Fruit fly (Drosophila melanogaster) whole organism: ENCODE results near the gene Spt3.

Experiments used
- CG8478 ChIP-seq: fragments of >200 bp; optimal IDR thresholded peaks from 2 replicates; lab custom pipeline; 2018; ENCODE audit warnings: inconsistent platforms
- Dll ChIP-seq: fragments of >200 bp; optimal IDR thresholded peaks from 2 replicates; lab custom pipeline; 2017
- EcR ChIP-seq, 2 experiments: fragments of >200 bp; optimal IDR thresholded peaks; 2 replicates each; lab custom pipeline; 2017; ENCODE audit warnings: missing biosample characterization in 2 of 2, missing genetic modification characterization in 2 of 2, missing genetic modification reagents in 2 of 2
- pan ChIP-seq: fragments of >200 bp; optimal IDR thresholded peaks from 2 replicates; lab custom pipeline; 2017
- psq ChIP-seq: fragments of >200 bp; optimal IDR thresholded peaks from 2 replicates; lab custom pipeline; 2017
- usp ChIP-seq: fragments of >200 bp; optimal IDR thresholded peaks from 2 replicates; lab custom pipeline; 2017; ENCODE audit warnings: missing biosample characterization, missing genetic modification characterization, mixed read lengths

Spt3 gene

DNA sequence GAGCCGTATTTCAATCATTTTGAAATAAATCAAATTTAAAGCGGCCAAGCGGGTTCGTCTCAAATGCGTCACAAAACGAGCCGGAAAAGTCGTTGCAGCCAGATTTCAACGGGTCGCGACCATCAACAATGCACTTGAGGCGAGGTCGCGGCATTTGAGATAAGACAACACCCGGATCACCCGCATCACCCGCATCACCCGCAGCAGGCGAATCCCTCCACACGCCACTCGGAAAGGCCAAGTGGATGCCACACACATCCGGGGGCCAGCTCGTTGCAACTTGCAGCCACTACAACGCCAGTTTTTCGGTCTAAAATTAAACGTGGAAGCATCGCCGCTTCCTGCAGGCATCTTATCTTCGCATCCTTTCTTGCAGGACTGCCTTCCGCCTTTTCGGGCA lies 10.5 kb upstream of the Spt3 start:
- TF ChIP-seq psq (no peak), usp (no peak), CG8478 (lab: Kevin White, UChicago) (no peak), EcR (GFP tag; optimal IDR thresholded peaks at IDR 0.05; lab: Kevin White, UChicago) (no peak), pan (lab: Kevin White, UChicago) (no peak), Dll (lab: Kevin White, UChicago) (no peak)

DNA sequence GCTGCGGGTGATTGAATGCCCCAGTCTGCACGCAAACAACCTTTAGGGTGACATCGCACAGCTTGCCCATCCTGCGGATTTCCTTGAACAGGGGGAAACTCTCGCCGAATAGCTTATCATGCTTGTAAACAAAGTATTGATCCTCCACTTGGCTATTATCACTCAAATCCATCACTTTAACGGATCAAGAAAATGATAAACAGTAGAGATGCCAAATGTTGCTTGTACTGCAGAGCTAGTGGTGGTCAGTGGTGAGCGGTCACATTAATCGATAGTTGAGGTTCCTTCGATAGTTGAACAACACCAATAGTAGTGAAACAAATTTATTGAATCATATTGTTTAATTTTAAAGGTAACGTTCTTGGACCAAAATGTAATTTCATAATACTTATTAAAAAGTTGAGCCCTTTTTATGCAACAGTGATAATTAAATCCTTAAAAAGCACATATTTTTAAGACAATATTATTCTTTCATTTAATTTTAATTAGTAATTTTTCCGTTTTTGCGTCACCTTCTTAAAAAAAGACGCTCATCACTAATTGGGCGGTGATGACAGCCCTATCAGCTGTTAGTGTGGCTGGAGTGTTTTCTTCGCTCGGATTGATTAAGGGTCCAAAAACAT lies 6.6 kb upstream of the Spt3 start, which contains the start of the genes KLHL18 and GCC185:
KLHL18 (minus strand) TSS at position 233 of the 623 bp plus-strand sequence.
GCC185 (plus strand) TSS at position 571 of the 623 bp plus-strand sequence.
- TF ChIP-seq pan (lab: Kevin White, UChicago): no peak
- no peak for TF ChIP-seq EcR (GFP tag; optimal IDR thresholded peaks at IDR 0.05; lab: Kevin White, UChicago)
- TF ChIP-seq usp: no peak
- no peak for TF ChIP-seq Dll (lab: Kevin White, UChicago)
- TF ChIP-seq CG8478 (lab: Kevin White, UChicago): no peak
- TF ChIP-seq psq: no peak

DNA sequence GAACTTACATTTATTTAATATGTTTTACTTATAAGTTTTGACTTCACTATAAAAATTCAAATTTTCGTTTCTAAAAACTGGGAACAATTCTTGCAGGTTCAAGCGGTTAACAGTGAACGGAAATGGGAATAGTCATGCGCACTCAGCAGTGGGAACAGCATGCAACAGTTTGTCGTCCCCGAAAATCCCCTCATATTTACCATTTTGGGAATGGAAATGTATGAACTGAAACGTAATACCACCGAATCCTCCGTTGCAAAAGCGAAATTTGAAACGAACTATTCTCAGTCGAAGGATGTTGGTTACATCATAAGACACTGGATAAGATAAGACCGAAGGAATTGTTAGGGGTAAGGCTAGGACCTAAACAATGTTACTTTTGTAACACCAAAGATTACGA lies 4.0 kb downstream of the Spt3 start:
- TF ChIP-seq CG8478 (lab: Kevin White, UChicago): no peak
- TF ChIP-seq EcR (GFP tag; optimal IDR thresholded peaks at IDR 0.05; lab: Kevin White, UChicago): no peak
- no peak for TF ChIP-seq psq
- TF ChIP-seq usp: no peak
- no peak for TF ChIP-seq pan (lab: Kevin White, UChicago)
- no peak for TF ChIP-seq Dll (lab: Kevin White, UChicago)

- no peak for TF ChIP-seq pan (lab: Kevin White, UChicago)
- no peak for TF ChIP-seq CG8478 (lab: Kevin White, UChicago)
- no peak for TF ChIP-seq usp
- TF ChIP-seq EcR (GFP tag; optimal IDR thresholded peaks at IDR 0.05; lab: Kevin White, UChicago): no peak
- no peak for TF ChIP-seq psq
- TF ChIP-seq Dll (lab: Kevin White, UChicago): no peak
Observed at dm6 chr3R:12031657-12032056, 14.7 kb downstream of the Spt3 start, which contains the start of the genes CG31358, CG42504 and CG42505. CG31358 (minus strand) TSS chr3R:12031757. CG42504 (minus strand) TSS chr3R:12031757. CG42505 (minus strand) TSS chr3R:12031757.

DNA sequence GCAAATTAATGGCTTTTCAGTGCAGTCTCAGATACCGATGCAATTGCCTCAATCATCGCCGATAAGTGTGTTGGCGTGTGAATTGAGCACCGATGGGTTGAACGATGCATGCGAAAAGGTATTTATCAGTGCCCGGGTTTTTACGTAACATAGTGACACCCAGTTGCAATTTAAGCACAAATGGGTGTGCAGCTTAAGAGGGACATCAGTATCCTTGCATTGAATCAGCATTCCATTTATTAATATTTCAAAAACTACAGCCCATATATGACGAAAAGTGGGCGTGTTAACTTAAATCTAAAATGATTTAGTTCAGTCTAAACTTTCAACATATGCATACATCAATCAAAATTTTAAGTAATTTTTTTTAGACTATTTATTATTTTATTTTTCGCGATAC lies 15.9 kb downstream of the Spt3 start, which contains the start of gene ssp5:
ssp5 (plus strand) TSS at position 301 of the 400 bp plus-strand sequence.
- TF ChIP-seq psq (no peak), usp (no peak), CG8478 (lab: Kevin White, UChicago) (no peak), pan (lab: Kevin White, UChicago) (no peak), Dll (lab: Kevin White, UChicago) (no peak), EcR (GFP tag; optimal IDR thresholded peaks at IDR 0.05; lab: Kevin White, UChicago) (no peak)

- no peak for TF ChIP-seq pan (lab: Kevin White, UChicago)
- no peak for TF ChIP-seq EcR (GFP tag; optimal IDR thresholded peaks at IDR 0.05; lab: Kevin White, UChicago)
- no peak for TF ChIP-seq psq
- TF ChIP-seq Dll (lab: Kevin White, UChicago): no peak
- TF ChIP-seq CG8478 (lab: Kevin White, UChicago): no peak
- no peak for TF ChIP-seq usp
Observed at dm6 chr3R:12040228-12040627, 23.3 kb downstream of the Spt3 start, which contains the start of gene CG14736. CG14736 (plus strand) TSS chr3R:12040528.

- TF ChIP-seq psq: no peak
- TF ChIP-seq pan (lab: Kevin White, UChicago): no peak
- TF ChIP-seq CG8478 (lab: Kevin White, UChicago): no peak
- TF ChIP-seq EcR (GFP tag; optimal IDR thresholded peaks at IDR 0.05; lab: Kevin White, UChicago): no peak
- TF ChIP-seq usp: no peak
- TF ChIP-seq Dll (lab: Kevin White, UChicago): no peak
Observed at dm6 chr3R:12049113-12049512, 32.2 kb downstream of the Spt3 start, which contains the start of gene CG14739. CG14739 (minus strand) TSS chr3R:12049213.

DNA sequence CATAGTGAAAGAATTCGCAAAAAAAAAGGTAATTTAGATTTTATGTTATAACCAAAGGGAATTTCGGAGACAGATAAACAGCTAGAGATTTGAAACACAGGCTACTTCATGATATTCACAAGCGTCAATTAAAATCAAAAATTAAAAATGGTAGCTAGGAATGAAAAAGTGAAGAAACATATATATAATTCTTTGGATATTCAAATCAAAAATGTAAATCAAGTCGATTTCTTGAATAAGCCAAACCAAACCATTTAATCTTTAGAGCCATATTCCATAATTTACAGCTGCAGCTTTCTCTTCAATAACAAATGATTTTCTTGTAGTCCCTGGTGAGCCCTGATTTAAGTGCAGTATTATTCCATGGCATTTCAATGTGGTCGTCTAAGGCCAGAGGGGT lies 45.9 kb downstream of the Spt3 start, which contains the start of gene CG14740:
CG14740 (minus strand) TSS at position 101 of the 400 bp plus-strand sequence.
- no peak for TF ChIP-seq EcR (GFP tag; optimal IDR thresholded peaks at IDR 0.05; lab: Kevin White, UChicago)
